Fruit fly (Drosophila melanogaster) S2 (cell line): ENCODE results near the gene Fbw5.

Experiments
- CG8478 ChIP-seq: fragments of >200 bp; optimal IDR thresholded peaks from 2 replicates; lab custom pipeline; 2018
- CTCF ChIP-seq, 2 experiments: fragments of >200 bp; optimal IDR thresholded peaks; 2 replicates each; lab custom pipeline; 2018

dm6 chr2L:6037830-6038229 lies 27.9 kb downstream of the Fbw5 start, which contains the start of the genes CG9117 and CG31643:
- TF ChIP-seq CTCF (optimal IDR thresholded peaks at IDR 0.05; lab: Kevin White, UChicago) (no peak), CG8478 (lab: Kevin White, UChicago) (no peak)
